Fruit fly (Drosophila melanogaster): ENCODE results near the gene pon.

The pon gene

dm6 chrX:4589951-4590771 lies 46.0 kb upstream of the pon start (continued):
- peak; percentile 81 for TF ChIP-seq aop (GFP tag; IDR thresholded peaks at IDR 0.05)
- TF ChIP-seq CG6683 (GFP tag; optimal IDR thresholded peaks at IDR 0.05): peak; percentile 46
- TF ChIP-seq Usf (GFP tag; optimal IDR thresholded peaks at IDR 0.05): peak; percentile 89
- peak; percentile 47 for TF ChIP-seq D19B (GFP tag; optimal IDR thresholded peaks at IDR 0.05)
- TF ChIP-seq CG10979 (tag; optimal IDR thresholded peaks at IDR 0.05): peak; percentile 79
- TF ChIP-seq Oaz (GFP tag; IDR thresholded peaks at IDR 0.05): peak; percentile 69
- peak; percentile 49; the same call in 1 of the 2 replicates for TF ChIP-seq ham (GFP tag; IDR thresholded peaks at IDR 0.05)
- peak; percentile 27 for TF ChIP-seq fd102C (GFP tag; optimal IDR thresholded peaks at IDR 0.05)
- TF ChIP-seq Ssrp (tag; optimal IDR thresholded peaks at IDR 0.05): peak; percentile 69
- TF ChIP-seq gce (GFP tag; IDR thresholded peaks at IDR 0.05): peak; percentile 88
- peak; percentile 80 for TF ChIP-seq CG4424 (GFP tag; optimal IDR thresholded peaks at IDR 0.05)
- no peak for TF ChIP-seq pho (GFP tag; optimal IDR thresholded peaks at IDR 0.05)
- TF ChIP-seq Hr51 (GFP tag; optimal IDR thresholded peaks at IDR 0.05): peak in 1 of 2 experiments; percentile 64
- TF ChIP-seq Nf-YA (GFP tag; IDR thresholded peaks at IDR 0.05): peak; percentile 89
- peak; percentile 68 for TF ChIP-seq CG6654 (GFP tag; optimal IDR thresholded peaks at IDR 0.05)
- no peak for TF ChIP-seq Neu2 (GFP tag; optimal IDR thresholded peaks at IDR 0.05; ENCODE audit: borderline replicate concordance)
- TF ChIP-seq ac (GFP tag; optimal IDR thresholded peaks at IDR 0.05): peak; percentile 54
- TF ChIP-seq grau (tag; optimal IDR thresholded peaks at IDR 0.05): peak; percentile 74
- TF ChIP-seq scrt (GFP tag; optimal IDR thresholded peaks at IDR 0.05): peak; percentile 63
- no peak for TF ChIP-seq br (optimal IDR thresholded peaks at IDR 0.05)
- TF ChIP-seq lbe (GFP tag; optimal IDR thresholded peaks at IDR 0.05): no peak
- TF ChIP-seq corto (GFP tag; optimal IDR thresholded peaks at IDR 0.05): no peak
- peak; percentile 47; the same call in 1 of the 2 replicates for TF ChIP-seq cas (GFP tag; IDR thresholded peaks at IDR 0.05)
- peak; percentile 33 for TF ChIP-seq odd (GFP tag; optimal IDR thresholded peaks at IDR 0.05)
- TF ChIP-seq Hr39 (optimal IDR thresholded peaks at IDR 0.05): no peak
- TF ChIP-seq CG10274 (GFP tag; optimal IDR thresholded peaks at IDR 0.05): peak; percentile 44
- no peak for TF ChIP-seq Dp (GFP tag; optimal IDR thresholded peaks at IDR 0.05)
- peak; percentile 88 for TF ChIP-seq CG1024 (GFP tag; IDR thresholded peaks at IDR 0.05)
- TF ChIP-seq CG9797 (GFP tag; optimal IDR thresholded peaks at IDR 0.05): peak; percentile 8
- TF ChIP-seq Atf-2 (GFP tag; optimal IDR thresholded peaks at IDR 0.05): no peak
- no peak for TF ChIP-seq MESR4 (GFP tag; optimal IDR thresholded peaks at IDR 0.05)
- TF ChIP-seq lab (GFP tag; optimal IDR thresholded peaks at IDR 0.05): peak; percentile 88
- TF ChIP-seq Tbp (GFP tag; optimal IDR thresholded peaks at IDR 0.05): no peak
- peak; percentile 76 for TF ChIP-seq CG17612 (GFP tag; IDR thresholded peaks at IDR 0.05)
- peak; percentile 31 for TF ChIP-seq CG1832 (GFP tag; optimal IDR thresholded peaks at IDR 0.05)
- no peak for TF ChIP-seq Dll (GFP tag; IDR thresholded peaks at IDR 0.05; ENCODE audit: partially characterized antibody)
- TF ChIP-seq zen2 (GFP tag; IDR thresholded peaks at IDR 0.05; ENCODE audit: partially characterized antibody): 0 out of 3 replicates have a peak, but pooled peaks have one; percentile 38
- peak; percentile 89 for TF ChIP-seq CG14050 (GFP tag; IDR thresholded peaks at IDR 0.05)
- TF ChIP-seq Fer2 (tag; optimal IDR thresholded peaks at IDR 0.05): peak; percentile 10
- no peak for TF ChIP-seq exex (tag; optimal IDR thresholded peaks at IDR 0.05)
- TF ChIP-seq CoRest (tag; optimal IDR thresholded peaks at IDR 0.05): peak; percentile 85
- no peak for TF ChIP-seq z (GFP tag; IDR thresholded peaks at IDR 0.05)
- peak; percentile 93 for TF ChIP-seq CG16815 (GFP tag; optimal IDR thresholded peaks at IDR 0.05)
- peak; percentile 42 for TF ChIP-seq Hand (GFP tag; optimal IDR thresholded peaks at IDR 0.05)
- no peak for TF ChIP-seq pan (optimal IDR thresholded peaks at IDR 0.05)
- peak in 1 of 2 experiments; percentile 93 for TF ChIP-seq pan (GFP tag; optimal IDR thresholded peaks at IDR 0.05 in 1 of 2, IDR thresholded peaks at IDR 0.05 in 1 of 2)
- TF ChIP-seq CG14860 (GFP tag; IDR thresholded peaks at IDR 0.05; ENCODE audit: partially characterized antibody): no peak
- 0 out of 2 replicates have a peak, but pooled peaks have one; percentile 24 for TF ChIP-seq CkIIα-i1 (GFP tag; IDR thresholded peaks at IDR 0.05)

Measured in whole organism, embryonic.